Worm (Caenorhabditis elegans) whole organism, late embryonic: ENCODE measurements around the gene orc-3.

ENCODE experiments used
- ama-1 ChIP-seq: fragments of 150-350 bp; optimal IDR thresholded peaks from 2 replicates; lab custom pipeline; 2014
- ceh-22 ChIP-seq: sonication (generic microtip); optimal IDR thresholded peaks from 2 replicates; lab custom pipeline; 2017; ENCODE audit warnings: missing biosample characterization, missing genetic modification characterization
- eyg-1 ChIP-seq: sonication (generic microtip); optimal IDR thresholded peaks from 2 replicates; lab custom pipeline; 2016; ENCODE audit warnings: missing genotype, missing genetic modification characterization, missing compliant biosample characterization
- hlh-15 ChIP-seq: sonication (generic microtip); optimal IDR thresholded peaks from 2 replicates; lab custom pipeline; 2016; ENCODE audit warnings: missing genetic modification characterization, missing compliant biosample characterization
- hlh-30 ChIP-seq: sonication (generic microtip); optimal IDR thresholded peaks from 2 replicates; lab custom pipeline; 2017; ENCODE audit warnings: antibody characterized with exemption, missing genetic modification characterization, missing compliant biosample characterization; ENCODE audit not compliant: insufficient read depth
- pha-4 ChIP-seq: fragments of 150-350 bp; optimal IDR thresholded peaks from 2 replicates; lab custom pipeline; 2018; ENCODE audit warnings: missing biosample characterization, missing genetic modification reagents, missing genetic modification characterization
- rnt-1 ChIP-seq: sonication (generic microtip); optimal IDR thresholded peaks from 2 replicates; lab custom pipeline; 2016; ENCODE audit warnings: missing genetic modification characterization, missing compliant biosample characterization
- tbx-2 ChIP-seq: sonication (generic microtip); optimal IDR thresholded peaks from 2 replicates; lab custom pipeline; 2016; ENCODE audit warnings: missing genetic modification characterization, missing compliant biosample characterization

- no peak for TF ChIP-seq hlh-15
- TF ChIP-seq tbx-2 (tag; lab: Kevin White, UChicago): no peak
- no peak for TF ChIP-seq eyg-1
- TF ChIP-seq ceh-22 (tag; lab: Kevin White, UChicago): no peak
- TF ChIP-seq rnt-1 (tag; lab: Kevin White, UChicago): no peak
- TF ChIP-seq pha-4 (tag; lab: Kevin White, UChicago): no peak
- TF ChIP-seq ama-1 (lab: Kevin White, UChicago): no peak
- no peak for TF ChIP-seq hlh-30 (tag; lab: Kevin White, UChicago)
These were observed 14.1 kb downstream of the orc-3 start for ce11 chrIII:1221995-1222394.
